Worm (Caenorhabditis elegans) whole organism, mixed stage, embryonic: Measurements from ENCODE around the gene sre-12.

ENCODE experiments used
- M03D4.4 ChIP-seq: sonication (generic microtip); optimal IDR thresholded peaks from 2 replicates; lab custom pipeline; 2017; ENCODE audit warnings: mild to moderate bottlenecking, missing genetic modification characterization, missing compliant biosample characterization
- ceh-39 ChIP-seq: fragments of 150-350 bp; optimal IDR thresholded peaks from 2 replicates; lab custom pipeline; 2014; ENCODE audit warnings: missing biosample characterization, missing genetic modification characterization
- ceh-43 ChIP-seq: fragments of 200-800 bp; sonication (Bioruptor generic); optimal IDR thresholded peaks from 2 replicates; lab custom pipeline; 2018; ENCODE audit warnings: mild to moderate bottlenecking, missing genetic modification characterization, moderate library complexity, missing compliant biosample characterization
- ceh-83 ChIP-seq: fragments of 200-800 bp; sonication (Bioruptor generic); optimal IDR thresholded peaks from 2 replicates; lab custom pipeline; 2018; ENCODE audit warnings: mild to moderate bottlenecking, missing genetic modification characterization, missing compliant biosample characterization
- elt-3 ChIP-seq: fragments of 150-350 bp; optimal IDR thresholded peaks from 2 replicates; lab custom pipeline; 2014; ENCODE audit warnings: missing biosample characterization, missing genetic modification characterization
- hlh-1 ChIP-seq: fragments of 150-350 bp; optimal IDR thresholded peaks from 2 replicates; lab custom pipeline; 2014; ENCODE audit warnings: missing biosample characterization, missing genetic modification reagents, missing genetic modification characterization
- lin-13 ChIP-seq: fragments of 150-350 bp; optimal IDR thresholded peaks from 2 replicates; lab custom pipeline; 2014; ENCODE audit warnings: missing biosample characterization, missing genetic modification characterization
- lin-32 ChIP-seq: fragments of 200-800 bp; sonication (Bioruptor generic); optimal IDR thresholded peaks from 2 replicates; lab custom pipeline; 2018; ENCODE audit warnings: mild to moderate bottlenecking, missing genetic modification characterization, missing compliant biosample characterization
- mab-5 ChIP-seq: fragments of 150-350 bp; optimal IDR thresholded peaks from 2 replicates; lab custom pipeline; 2014; ENCODE audit warnings: missing biosample characterization, missing genetic modification characterization
- mls-2 ChIP-seq: sonication (generic microtip); optimal IDR thresholded peaks from 2 replicates; lab custom pipeline; 2016; ENCODE audit warnings: mild to moderate bottlenecking, missing genetic modification characterization, moderate library complexity, missing compliant biosample characterization
- nhr-12 ChIP-seq: fragments of 150-350 bp; optimal IDR thresholded peaks from 2 replicates; lab custom pipeline; 2014; ENCODE audit warnings: missing biosample characterization, missing genetic modification characterization
- nhr-76 ChIP-seq: sonication (generic microtip); optimal IDR thresholded peaks from 2 replicates; lab custom pipeline; 2017; ENCODE audit warnings: missing biosample characterization, missing genetic modification characterization
- pha-4 ChIP-seq: fragments of 150-350 bp; optimal IDR thresholded peaks from 2 replicates; lab custom pipeline; 2018; ENCODE audit warnings: missing biosample characterization, missing genetic modification reagents, missing genetic modification characterization
- snpc-4 ChIP-seq: fragments of 150-350 bp; optimal IDR thresholded peaks from 2 replicates; lab custom pipeline; 2014; ENCODE audit warnings: missing biosample characterization, missing genetic modification characterization
- sptf-1 ChIP-seq: sonication (generic microtip); optimal IDR thresholded peaks from 2 replicates; lab custom pipeline; 2017; ENCODE audit warnings: mild to moderate bottlenecking, missing genetic modification characterization, moderate library complexity, missing compliant biosample characterization
- unc-120 ChIP-seq: sonication (generic microtip); optimal IDR thresholded peaks from 2 replicates; lab custom pipeline; 2017; ENCODE audit warnings: missing genetic modification characterization, missing compliant biosample characterization; ENCODE audit not compliant: poor library complexity, severe bottlenecking
- unc-62 ChIP-seq: fragments of 150-350 bp; optimal IDR thresholded peaks from 2 replicates; lab custom pipeline; 2014; ENCODE audit warnings: missing biosample characterization, missing genetic modification reagents, missing genetic modification characterization
- zip-8 ChIP-seq: fragments of 150-350 bp; optimal IDR thresholded peaks from 2 replicates; lab custom pipeline; 2014; ENCODE audit warnings: missing biosample characterization, missing genetic modification characterization
- ztf-11 ChIP-seq: fragments of 150-350 bp; optimal IDR thresholded peaks from 2 replicates; lab custom pipeline; 2014; ENCODE audit warnings: missing biosample characterization, missing genetic modification characterization

sre-12 gene

DNA sequence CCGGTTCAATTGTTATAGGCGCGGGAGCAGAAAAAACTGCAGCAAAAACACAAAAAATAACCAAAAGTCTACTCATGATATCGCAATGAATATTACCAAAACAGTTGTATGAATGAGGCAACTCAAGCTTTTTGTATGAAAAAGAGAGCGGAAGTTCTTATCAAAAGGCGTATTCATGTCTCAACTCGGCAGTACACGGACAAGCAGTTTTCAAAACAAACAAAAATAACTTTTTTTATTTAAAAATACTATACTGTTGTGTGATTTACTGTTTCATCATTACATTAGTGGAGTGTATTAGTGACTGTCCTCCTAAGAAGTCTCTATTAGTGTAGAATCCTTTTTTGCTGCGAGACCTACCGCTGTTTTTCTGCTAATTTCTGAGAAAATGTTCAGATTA, 31.5 kb downstream of the sre-12 start, which contains the start of gene Y57E12B.4:
TSS of gene Y57E12B.4 (minus strand) at position 101 of the 400 bp plus-strand sequence.
- TF ChIP-seq unc-120 (tag; lab: Kevin White, UChicago) (no peak), nhr-12 (tag; lab: Kevin White, UChicago) (no peak), lin-13 (tag; lab: Kevin White, UChicago) (no peak), mab-5 (tag; lab: Kevin White, UChicago) (no peak), ceh-83 (GFP tag; lab: Kevin White, UChicago) (no peak), hlh-1 (no peak)
- TF ChIP-seq, all 35 proteins: peak for 0

DNA sequence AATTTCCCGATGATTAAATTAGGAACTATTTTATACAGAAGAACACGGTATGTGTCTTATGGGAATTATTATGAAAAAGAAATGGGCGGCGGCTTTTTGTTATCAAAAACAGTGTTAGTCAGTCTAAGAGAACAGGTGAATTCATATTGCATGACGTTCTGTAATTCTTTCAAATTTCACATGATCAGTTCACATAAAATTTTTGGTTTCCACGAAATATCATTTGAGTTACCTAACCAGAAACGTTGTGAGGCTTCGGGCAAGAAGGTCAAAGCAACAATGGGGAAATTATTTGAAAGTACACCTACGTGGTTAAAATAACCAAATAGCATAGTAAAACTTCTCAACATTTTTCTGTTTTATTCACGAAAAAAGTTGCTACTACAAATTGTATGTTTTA, 43.0 kb downstream of the sre-12 start, which contains the start of gene Y57E12B.10:
TSS of gene Y57E12B.10 (minus strand) at position 101 of the 400 bp plus-strand sequence.
- TF ChIP-seq ceh-43 (GFP tag; lab: Kevin White, UChicago) (no peak), mls-2 (tag; lab: Kevin White, UChicago) (no peak), nhr-76 (no peak)

- TF ChIP-seq snpc-4 (tag; lab: Kevin White, UChicago) (no peak), zip-8 (peak; percentile 87)
Observed at ce11 chrV:6934212-6934611, 44.7 kb downstream of the sre-12 start, which contains the start of gene lipl-6. lipl-6 (minus strand) TSS chrV:6934312.

- TF ChIP-seq ceh-39 (tag; lab: Kevin White, UChicago) (no peak), ztf-11 (tag; lab: Kevin White, UChicago) (no peak), hlh-1 (peak; percentile 85), unc-120 (tag; lab: Kevin White, UChicago) (peak; percentile 81), elt-3 (tag; lab: Kevin White, UChicago) (no peak), M03D4.4 (tag; lab: Kevin White, UChicago) (peak; percentile 8), unc-62 (peak; percentile 59), sptf-1 (tag; lab: Kevin White, UChicago) (no peak), pha-4 (tag; lab: Kevin White, UChicago) (no peak)
- TF ChIP-seq, all 35 proteins: peak for 4
Observed at ce11 chrV:6930284-6930683, 48.6 kb downstream of the sre-12 start.

DNA sequence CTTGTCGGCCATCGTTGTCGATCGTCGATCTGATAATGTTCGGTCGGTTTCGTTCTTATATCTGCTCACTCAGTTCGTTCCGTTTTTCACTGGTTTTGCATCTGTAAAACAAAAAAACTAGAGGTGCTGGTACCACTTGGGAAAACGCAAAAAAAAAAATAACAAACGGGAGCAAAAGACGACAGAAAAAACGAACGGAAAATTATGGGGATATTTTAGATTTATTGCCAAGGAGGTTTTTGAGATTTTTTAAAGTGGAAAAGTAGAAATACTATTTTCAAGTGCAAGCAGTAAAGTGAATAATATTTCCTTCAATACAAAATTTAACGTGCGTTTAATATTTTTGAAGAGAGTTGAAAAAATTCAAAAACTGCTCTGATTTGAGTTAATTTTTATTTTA, 50.0 kb downstream of the sre-12 start, which contains the start of gene unc-68:
TSS of gene unc-68 (minus strand) at position 101 of the 400 bp plus-strand sequence.
- no peak for TF ChIP-seq lin-32 (GFP tag; lab: Kevin White, UChicago)
